Fruit fly (Drosophila melanogaster) whole organism, pupa: ENCODE data around the gene CG7900.
A peak's percentile ranks its signal among the peaks of the same experiment; 100 is the strongest.

Experiments used
- CG12605 ChIP-seq: fragments of 200-800 bp; sonication (Bioruptor generic); IDR thresholded peaks from 2 replicates; pipeline ENCODE4 v1.3.6; 2022; ENCODE audit warnings: missing biosample characterization, missing genetic modification characterization
- CG17806 ChIP-seq: fragments of 200-800 bp; sonication (Bioruptor generic); optimal IDR thresholded peaks from 2 replicates; lab custom pipeline; 2018; ENCODE audit warnings: missing biosample characterization, mild to moderate bottlenecking, missing genetic modification characterization, moderate library complexity
- CG32121 ChIP-seq: fragments of 200-800 bp; sonication (Bioruptor generic); IDR thresholded peaks from 2 replicates; pipeline ENCODE4 v1.3.6; 2022; ENCODE audit warnings: missing biosample characterization, missing genetic modification characterization
- CG34367 ChIP-seq: fragments of 200-800 bp; sonication (Bioruptor generic); optimal IDR thresholded peaks from 2 replicates; lab custom pipeline; 2018; ENCODE audit warnings: missing biosample characterization, mild to moderate bottlenecking, missing genetic modification characterization
- CG4496 ChIP-seq: fragments of 200-800 bp; sonication (Bioruptor generic); IDR thresholded peaks from 3 replicates; pipeline ENCODE4 v1.3.6; 2022; ENCODE audit warnings: missing biosample characterization, missing genetic modification characterization
- EcR ChIP-seq: fragments of 200-800 bp; sonication (Bioruptor generic); optimal IDR thresholded peaks from 3 replicates; lab custom pipeline; 2019; ENCODE audit warnings: missing biosample characterization, missing genetic modification characterization, mild to moderate bottlenecking, moderate library complexity, missing genetic modification reagents

- peak; percentile 13 for TF ChIP-seq CG17806
- no peak for TF ChIP-seq CG32121 (GFP tag; lab: Robert Waterston, UW)
- no peak for TF ChIP-seq CG12605 (GFP tag; lab: Robert Waterston, UW)
- no peak for TF ChIP-seq EcR
- TF ChIP-seq CG34367, result no peak
- peak; percentile 47; the same call in 2 of the 3 replicates for TF ChIP-seq CG4496 (GFP tag; lab: Robert Waterston, UW)
Observed at dm6 chr3R:8072635-8073034, 21.3 kb upstream of the CG7900 start.
